Worm (Caenorhabditis elegans) whole organism, L3 larva: Measurements from ENCODE around the gene osgn-1.

Source experiments
- aly-2 ChIP-seq: fragments of 150-350 bp; optimal IDR thresholded peaks from 2 replicates; lab custom pipeline; 2014; ENCODE audit warnings: missing biosample characterization, missing genetic modification characterization
- ama-1 ChIP-seq: fragments of 150-350 bp; optimal IDR thresholded peaks from 2 replicates; lab custom pipeline; 2018
- ceh-16 ChIP-seq: sonication (generic microtip); optimal IDR thresholded peaks from 2 replicates; lab custom pipeline; 2017; ENCODE audit warnings: missing biosample characterization, missing genetic modification characterization
- ceh-9 ChIP-seq: sonication (generic microtip); optimal IDR thresholded peaks from 2 replicates; lab custom pipeline; 2018; ENCODE audit warnings: missing biosample characterization, missing genetic modification characterization
- daf-12 ChIP-seq: fragments of 150-350 bp; optimal IDR thresholded peaks from 2 replicates; lab custom pipeline; 2014; ENCODE audit warnings: missing biosample characterization, missing genetic modification reagents, missing genetic modification characterization
- egl-27 ChIP-seq: sonication (generic microtip); optimal IDR thresholded peaks from 4 replicates; lab custom pipeline; 2017; ENCODE audit warnings: missing biosample characterization, missing genetic modification reagents, missing genetic modification characterization
- egl-5 ChIP-seq: fragments of 150-350 bp; optimal IDR thresholded peaks from 2 replicates; lab custom pipeline; 2017; ENCODE audit warnings: missing biosample characterization, missing genetic modification reagents, missing genetic modification characterization, inconsistent platforms
- elt-1 ChIP-seq: fragments of 150-350 bp; optimal IDR thresholded peaks from 2 replicates; lab custom pipeline; 2014; ENCODE audit warnings: missing biosample characterization, missing genetic modification characterization
- elt-3 ChIP-seq, 3 experiments: fragments of 150-350 bp in 1 of 3; sonication (generic microtip) in 2 of 3; optimal IDR thresholded peaks; 2 replicates in 2 of 3; 4 replicates in 1 of 3; lab custom pipeline; 2014 to 2017; ENCODE audit warnings: missing biosample characterization in 3 of 3, missing genetic modification characterization in 3 of 3
- eor-1 ChIP-seq, 2 experiments: fragments of 150-350 bp; optimal IDR thresholded peaks; 2 replicates each; lab custom pipeline; 2014 to 2018; ENCODE audit warnings: missing biosample characterization in 2 of 2, missing genetic modification characterization in 2 of 2
- fkh-10 ChIP-seq: sonication (generic microtip); optimal IDR thresholded peaks from 2 replicates; lab custom pipeline; 2017; ENCODE audit warnings: missing biosample characterization, missing genetic modification reagents, missing genetic modification characterization
- fkh-2 ChIP-seq: fragments of 150-350 bp; optimal IDR thresholded peaks from 2 replicates; lab custom pipeline; 2014; ENCODE audit warnings: missing biosample characterization, missing genetic modification reagents, missing genetic modification characterization
- fos-1 ChIP-seq: fragments of 150-350 bp; optimal IDR thresholded peaks from 2 replicates; lab custom pipeline; 2014; ENCODE audit warnings: missing biosample characterization, missing genetic modification characterization
- jun-1 ChIP-seq: fragments of 150-350 bp; optimal IDR thresholded peaks from 2 replicates; lab custom pipeline; 2014; ENCODE audit warnings: missing biosample characterization, missing genetic modification reagents, missing genetic modification characterization
- lin-15B ChIP-seq: fragments of 150-350 bp; optimal IDR thresholded peaks from 2 replicates; lab custom pipeline; 2014; ENCODE audit warnings: missing biosample characterization, missing genetic modification characterization
- lin-39 ChIP-seq: fragments of 150-350 bp; optimal IDR thresholded peaks from 2 replicates; lab custom pipeline; 2018; ENCODE audit warnings: missing biosample characterization, missing genetic modification reagents, missing genetic modification characterization
- mml-1 ChIP-seq: fragments of 150-350 bp; sonication (generic microtip); optimal IDR thresholded peaks from 3 replicates; lab custom pipeline; 2014; ENCODE audit warnings: missing biosample characterization, missing genetic modification characterization
- nfya-1 ChIP-seq: sonication (generic microtip); optimal IDR thresholded peaks from 2 replicates; lab custom pipeline; 2017; ENCODE audit warnings: missing genetic modification characterization, mild to moderate bottlenecking, missing compliant biosample characterization, antibody characterized with exemption, moderate library complexity; ENCODE audit not compliant: insufficient read depth
- nhr-11 ChIP-seq: fragments of 150-350 bp; optimal IDR thresholded peaks from 2 replicates; lab custom pipeline; 2014; ENCODE audit warnings: missing biosample characterization, missing genetic modification characterization
- nhr-23 ChIP-seq: fragments of 150-350 bp; optimal IDR thresholded peaks from 2 replicates; lab custom pipeline; 2014; ENCODE audit warnings: missing biosample characterization, missing genetic modification reagents, missing genetic modification characterization
- nhr-25 ChIP-seq: sonication (generic microtip); optimal IDR thresholded peaks from 2 replicates; lab custom pipeline; 2017; ENCODE audit warnings: missing biosample characterization, missing genetic modification characterization
- nhr-28 ChIP-seq: fragments of 150-350 bp; optimal IDR thresholded peaks from 2 replicates; lab custom pipeline; 2014; ENCODE audit warnings: missing biosample characterization, missing genetic modification characterization
- nhr-43 ChIP-seq: sonication (generic microtip); optimal IDR thresholded peaks from 2 replicates; lab custom pipeline; 2016; ENCODE audit warnings: mild to moderate bottlenecking, missing genetic modification characterization, missing compliant biosample characterization; ENCODE audit not compliant: poor library complexity, severe bottlenecking
- nhr-67 ChIP-seq: fragments of 150-350 bp; optimal IDR thresholded peaks from 2 replicates; lab custom pipeline; 2014; ENCODE audit warnings: missing biosample characterization, missing genetic modification characterization
- nhr-76 ChIP-seq: fragments of 150-350 bp; sonication (generic microtip); optimal IDR thresholded peaks from 5 replicates; lab custom pipeline; 2014; ENCODE audit warnings: missing biosample characterization, missing genetic modification characterization
- nhr-77 ChIP-seq: fragments of 150-350 bp; optimal IDR thresholded peaks from 2 replicates; lab custom pipeline; 2014; ENCODE audit warnings: missing biosample characterization, missing genetic modification characterization
- pha-4 ChIP-seq: fragments of 150-350 bp; optimal IDR thresholded peaks from 2 replicates; lab custom pipeline; 2014; ENCODE audit warnings: missing biosample characterization, missing genetic modification reagents, missing genetic modification characterization
- sea-2 ChIP-seq: fragments of 150-350 bp; sonication (generic microtip); optimal IDR thresholded peaks from 4 replicates; lab custom pipeline; 2014; ENCODE audit warnings: missing biosample characterization, missing genetic modification reagents, missing genetic modification characterization
- skn-1 ChIP-seq: fragments of 150-350 bp; optimal IDR thresholded peaks from 2 replicates; lab custom pipeline; 2014; ENCODE audit warnings: missing biosample characterization, missing genetic modification characterization
- snpc-4 ChIP-seq: fragments of 150-350 bp; optimal IDR thresholded peaks from 2 replicates; lab custom pipeline; 2014; ENCODE audit warnings: missing biosample characterization, missing genetic modification characterization
- tbx-2 ChIP-seq: sonication (generic microtip); optimal IDR thresholded peaks from 2 replicates; lab custom pipeline; 2016; ENCODE audit warnings: mild to moderate bottlenecking, missing genetic modification characterization, missing compliant biosample characterization
- unc-39 ChIP-seq: sonication (generic microtip); optimal IDR thresholded peaks from 4 replicates; lab custom pipeline; 2017; ENCODE audit warnings: missing biosample characterization, missing genetic modification characterization
- unc-62 ChIP-seq: fragments of 150-350 bp; sonication (generic microtip); optimal IDR thresholded peaks from 4 replicates; lab custom pipeline; 2014; ENCODE audit warnings: missing biosample characterization, missing genetic modification reagents, missing genetic modification characterization
- ztf-4 ChIP-seq: fragments of 150-350 bp; optimal IDR thresholded peaks from 2 replicates; lab custom pipeline; 2014; ENCODE audit warnings: missing biosample characterization, missing genetic modification characterization

Gene osgn-1

DNA sequence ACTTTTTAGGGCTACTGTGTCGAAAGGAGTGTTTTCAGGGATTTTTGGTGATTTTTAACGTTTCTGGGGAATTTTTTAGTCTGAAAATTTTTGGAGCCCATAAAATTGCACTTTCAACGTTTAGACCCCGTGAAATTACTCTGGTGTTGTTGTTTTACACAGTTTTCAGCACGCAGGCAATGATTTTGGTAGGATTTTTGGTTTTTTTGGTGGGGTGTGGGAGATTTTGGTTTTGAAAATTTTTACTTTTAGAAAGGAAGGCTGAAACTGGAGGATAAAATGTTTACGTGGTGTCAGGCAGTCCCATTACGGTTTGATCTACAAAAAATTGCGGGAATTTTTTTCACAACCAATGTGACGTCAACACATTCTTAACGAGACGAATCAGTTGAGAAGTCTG lies 11.1 kb downstream of the osgn-1 start:
- TF ChIP-seq nhr-76 (tag; lab: Kevin White, UChicago), result no peak
- TF ChIP-seq ama-1, result peak; percentile 63

DNA sequence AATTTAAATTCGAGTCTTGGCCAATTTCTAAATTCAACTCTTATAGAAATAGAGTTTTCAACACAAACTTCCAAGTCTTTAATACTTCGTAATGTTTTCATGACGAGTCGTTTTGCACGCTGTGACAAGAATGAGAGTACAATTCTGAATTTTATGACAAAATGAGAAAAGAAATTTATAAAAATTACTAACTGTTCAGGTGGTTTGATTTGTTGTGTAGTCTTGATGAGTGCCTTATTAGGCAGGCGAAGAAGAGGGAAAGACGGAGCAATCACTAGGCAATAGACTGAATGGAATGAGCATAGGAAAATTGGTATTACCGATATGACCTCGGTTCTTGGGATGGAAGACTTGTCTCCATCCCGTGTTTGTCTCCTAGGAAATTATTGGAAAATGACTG lies 12.8 kb downstream of the osgn-1 start, which contains the start of gene F30B5.11:
Gene F30B5.11, minus strand, starts transcription at position 101 of the 400 bp plus-strand sequence.
- TF ChIP-seq fkh-10 (GFP tag; lab: Kevin White, UChicago), result no peak
- no peak for TF ChIP-seq egl-5
- TF ChIP-seq lin-39, result no peak
- TF ChIP-seq nhr-76 (tag; lab: Kevin White, UChicago), result no peak
- TF ChIP-seq ztf-4 (tag; lab: Kevin White, UChicago), result no peak
- no peak for TF ChIP-seq fkh-2 (tag; lab: Kevin White, UChicago)
- no peak for TF ChIP-seq nhr-77
- TF ChIP-seq snpc-4, result no peak
- TF ChIP-seq tbx-2 (tag; lab: Kevin White, UChicago), result no peak
- no peak for TF ChIP-seq lin-15B (tag; lab: Kevin White, UChicago)
- TF ChIP-seq elt-1 (tag; lab: Kevin White, UChicago), result no peak
- TF ChIP-seq mml-1 (tag; lab: Kevin White, UChicago), result no peak
- TF ChIP-seq sea-2 (GFP tag; lab: Kevin White, UChicago), result no peak
- no peak for TF ChIP-seq unc-62 (GFP tag; lab: Kevin White, UChicago)
- no peak for TF ChIP-seq nhr-28 (tag; lab: Kevin White, UChicago)
- TF ChIP-seq eor-1 (tag; optimal IDR thresholded peaks at IDR 0.05; lab: Kevin White, UChicago), result no peak
- TF ChIP-seq pha-4, result no peak

DNA sequence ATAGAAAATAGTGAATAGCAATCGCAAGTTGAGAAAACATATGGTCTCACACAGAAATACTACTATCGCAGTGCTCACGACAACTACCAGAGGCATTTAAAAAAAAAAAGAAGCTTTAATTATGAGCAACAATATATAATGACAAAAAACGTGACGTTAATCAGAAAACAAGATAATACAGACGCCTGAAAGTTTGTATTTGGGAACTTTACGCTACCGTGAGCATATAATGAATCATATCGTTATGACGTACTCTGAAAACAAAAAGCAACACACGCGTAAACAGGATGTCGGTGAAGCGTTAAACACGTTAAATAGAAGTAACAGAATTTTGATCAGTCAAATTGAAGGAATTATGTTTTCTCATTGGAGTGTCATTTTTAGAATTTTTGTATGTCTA lies 18.7 kb downstream of the osgn-1 start, which contains the start of gene srbc-71:
Gene srbc-71, minus strand, starts transcription at position 101 of the 400 bp plus-strand sequence.
- TF ChIP-seq eor-1 (tag; optimal IDR thresholded peaks at IDR 0.05; lab: Kevin White, UChicago), result no peak
- no peak for TF ChIP-seq fos-1 (tag; lab: Kevin White, UChicago)
- no peak for TF ChIP-seq daf-12 (tag; lab: Kevin White, UChicago)
- no peak for TF ChIP-seq ama-1
- no peak for TF ChIP-seq unc-39 (tag; lab: Kevin White, UChicago)
- no peak for TF ChIP-seq aly-2 (tag; lab: Kevin White, UChicago)
- TF ChIP-seq nfya-1, result no peak
- TF ChIP-seq egl-5, result no peak
- TF ChIP-seq, all 47 proteins: peak for 0

DNA sequence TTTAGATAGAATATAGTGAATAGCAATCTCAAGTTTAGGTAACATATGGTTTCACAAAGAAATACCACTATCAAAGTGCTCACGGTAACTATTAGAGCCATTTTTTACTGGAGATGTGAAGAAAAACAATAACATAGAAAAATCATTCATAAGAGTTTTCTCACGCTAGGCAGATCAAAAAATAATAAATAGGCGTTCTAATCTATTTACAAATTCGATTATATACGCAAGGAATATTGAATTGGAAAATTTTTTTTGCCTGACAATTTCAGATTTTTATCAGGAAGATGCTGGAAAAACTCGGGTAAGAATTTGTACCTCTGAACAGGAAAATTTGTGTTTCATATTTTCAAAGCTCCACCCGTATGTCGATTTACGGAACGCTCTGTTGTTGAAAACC lies 20.7 kb downstream of the osgn-1 start, which contains the start of gene srbc-70:
Gene srbc-70, minus strand, starts transcription at position 101 of the 400 bp plus-strand sequence.
- TF ChIP-seq daf-12 (tag; lab: Kevin White, UChicago) (no peak), snpc-4 (no peak), elt-3 (tag; optimal IDR thresholded peaks at IDR 0.05; lab: Kevin White, UChicago) (no peak), lin-39 (no peak), lin-15B (tag; lab: Kevin White, UChicago) (no peak), egl-27 (tag; lab: Kevin White, UChicago) (no peak), nhr-11 (no peak), nhr-67 (tag; lab: Kevin White, UChicago) (no peak)

DNA sequence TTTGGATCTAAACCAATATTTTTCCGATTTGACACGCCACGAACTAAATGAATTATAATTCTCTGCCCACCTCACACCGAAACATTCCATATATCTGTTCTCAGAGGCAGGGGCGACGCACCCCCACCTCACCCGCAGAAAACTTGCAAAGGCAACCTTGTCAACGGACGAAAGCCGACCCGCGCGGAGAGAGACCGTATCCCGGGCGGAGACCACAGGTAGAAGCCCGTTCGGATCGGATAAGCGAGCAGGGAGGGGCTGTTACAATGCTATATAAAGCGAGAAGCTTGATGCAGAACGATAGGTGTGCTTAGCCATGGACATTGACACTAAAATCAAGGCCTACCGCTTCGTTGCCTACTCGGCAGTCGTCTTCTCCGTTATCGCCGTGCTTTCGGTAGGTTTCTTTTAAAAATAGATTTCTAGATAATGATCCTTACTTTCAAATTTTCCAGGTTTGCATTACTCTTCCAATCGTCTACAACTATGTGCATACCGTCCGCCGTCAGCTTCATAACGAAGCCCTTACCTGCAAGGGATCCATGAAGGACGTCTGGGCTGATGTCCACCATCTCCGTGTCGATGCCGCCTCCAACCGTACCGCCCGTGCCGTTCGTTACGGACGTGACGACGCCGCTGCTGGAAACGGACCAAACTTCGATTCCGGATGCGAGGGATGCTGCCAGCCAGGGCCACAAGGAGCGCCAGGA lies 28.3 kb downstream of the osgn-1 start, which contains the start of the genes zipt-2.2 and dpy-13:
Gene zipt-2.2, minus strand, starts transcription at position 51 of the 710 bp plus-strand sequence.
Gene dpy-13, plus strand, starts transcription at position 300 of the 710 bp plus-strand sequence.
- no peak for TF ChIP-seq skn-1 (tag; lab: Kevin White, UChicago)
- TF ChIP-seq ceh-16 (tag; lab: Kevin White, UChicago), result no peak
- TF ChIP-seq fkh-2 (tag; lab: Kevin White, UChicago), result no peak
- TF ChIP-seq nfya-1, result peak; percentile 30
- peak; percentile 77 for TF ChIP-seq nhr-25 (tag; lab: Kevin White, UChicago)
- peak; percentile 93 for TF ChIP-seq ama-1
- no peak for TF ChIP-seq ceh-9 (tag; lab: Kevin White, UChicago)
- no peak for TF ChIP-seq mml-1 (tag; lab: Kevin White, UChicago)
- peak in 1 of 3 experiments; percentile 31 for TF ChIP-seq elt-3 (tag; optimal IDR thresholded peaks at IDR 0.05; lab: Kevin White, UChicago)
- no peak for TF ChIP-seq nhr-77
- TF ChIP-seq jun-1 (tag; lab: Kevin White, UChicago), result no peak
- TF ChIP-seq nhr-23 (tag; lab: Kevin White, UChicago), result peak; percentile 2
- peak; percentile 80 for TF ChIP-seq nhr-43 (tag; lab: Kevin White, UChicago)
